Worm (Caenorhabditis elegans) whole organism, mixed stage, embryonic: ENCODE results near the gene F35E8.7.

Experiments used
- M03D4.4 ChIP-seq: sonication (generic microtip); optimal IDR thresholded peaks from 2 replicates; lab custom pipeline; 2017; ENCODE audit warnings: mild to moderate bottlenecking, missing genetic modification characterization, missing compliant biosample characterization
- blmp-1 ChIP-seq: fragments of 150-350 bp; optimal IDR thresholded peaks from 2 replicates; lab custom pipeline; 2014; ENCODE audit warnings: missing biosample characterization, missing genetic modification characterization
- ham-2 ChIP-seq: fragments of 200-800 bp; sonication (Bioruptor generic); optimal IDR thresholded peaks from 2 replicates; lab custom pipeline; 2018; ENCODE audit warnings: mild to moderate bottlenecking, missing genetic modification characterization, missing compliant biosample characterization
- lsy-2 ChIP-seq: fragments of 150-350 bp; optimal IDR thresholded peaks from 2 replicates; lab custom pipeline; 2014; ENCODE audit warnings: missing biosample characterization, missing genetic modification characterization
- mep-1 ChIP-seq: fragments of 150-350 bp; optimal IDR thresholded peaks from 2 replicates; lab custom pipeline; 2017; ENCODE audit warnings: missing biosample characterization, missing genetic modification reagents, missing genetic modification characterization, inconsistent platforms
- snpc-4 ChIP-seq: fragments of 150-350 bp; optimal IDR thresholded peaks from 2 replicates; lab custom pipeline; 2014; ENCODE audit warnings: missing biosample characterization, missing genetic modification characterization
- sptf-1 ChIP-seq: sonication (generic microtip); optimal IDR thresholded peaks from 2 replicates; lab custom pipeline; 2017; ENCODE audit warnings: mild to moderate bottlenecking, missing genetic modification characterization, moderate library complexity, missing compliant biosample characterization
- unc-62 ChIP-seq: fragments of 150-350 bp; optimal IDR thresholded peaks from 2 replicates; lab custom pipeline; 2014; ENCODE audit warnings: missing biosample characterization, missing genetic modification reagents, missing genetic modification characterization
- ztf-11 ChIP-seq: fragments of 150-350 bp; optimal IDR thresholded peaks from 2 replicates; lab custom pipeline; 2014; ENCODE audit warnings: missing biosample characterization, missing genetic modification characterization

DNA sequence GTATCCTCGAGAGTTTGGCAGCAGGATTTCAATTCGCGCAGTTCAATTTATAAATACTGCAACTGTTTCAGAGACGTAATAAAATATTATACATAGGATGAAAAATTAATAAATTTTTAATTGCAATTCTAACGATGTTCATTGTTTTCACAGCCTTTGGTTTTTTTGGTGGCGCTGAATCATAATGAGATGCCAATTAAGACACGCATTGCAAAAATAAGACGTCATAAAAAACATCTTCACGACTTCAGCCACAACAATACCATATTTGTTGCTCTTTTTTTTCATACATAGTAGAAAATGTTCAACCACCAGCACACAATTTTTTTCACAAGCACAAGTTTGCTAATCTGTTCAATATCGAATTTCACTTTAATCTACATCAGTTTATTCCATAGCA lies 41.5 kb upstream of the F35E8.7 start, which contains the start of gene str-56:
- no peak for TF ChIP-seq blmp-1 (tag; lab: Kevin White, UChicago)
- TF ChIP-seq snpc-4 (tag; lab: Kevin White, UChicago) = no peak
- TF ChIP-seq unc-62 (GFP tag; lab: Kevin White, UChicago) = no peak
- TF ChIP-seq lsy-2 = no peak
- no peak for TF ChIP-seq ham-2 (GFP tag; lab: Kevin White, UChicago)
- TF ChIP-seq M03D4.4 (tag; lab: Kevin White, UChicago) = no peak
- TF ChIP-seq sptf-1 = no peak
- no peak for TF ChIP-seq mep-1 (tag; lab: Kevin White, UChicago)
- TF ChIP-seq ztf-11 (tag; lab: Kevin White, UChicago) = no peak
